ENCODE assay signal across 1 fruit fly cellular context in genomic region chr2L:18482170-18482569, dm6.
TF ChIP-seq lines count a peak whose summit lies in the region.

No protein-coding gene starts in this region.

TF ChIP-seq in whole organism, embryonic, 481 proteins besides CTCF, POLR2A, EP300 and RAD21 (continued from another document and continues in another):
- TF ChIP-seq pita (GFP tag; optimal IDR thresholded peaks at IDR 0.05; lab: Kevin White, UChicago) (no peak), Lpt (GFP tag; optimal IDR thresholded peaks at IDR 0.05; lab: Kevin White, UChicago) (no peak), CG12155 (GFP tag; optimal IDR thresholded peaks at IDR 0.05; lab: Kevin White, UChicago) (no peak), amos (GFP tag; IDR thresholded peaks at IDR 0.05; lab: Robert Waterston, UW; ENCODE audit: partially characterized antibody) (no peak), CG9932 (GFP tag; IDR thresholded peaks at IDR 0.05; lab: Robert Waterston, UW) (no peak), CG2116 (GFP tag; optimal IDR thresholded peaks at IDR 0.05; lab: Kevin White, UChicago) (no peak), CG1792 (GFP tag; optimal IDR thresholded peaks at IDR 0.05; lab: Kevin White, UChicago) (no peak), gro (GFP tag; optimal IDR thresholded peaks at IDR 0.05; lab: Kevin White, UChicago) (no peak), CG7556 (GFP tag; optimal IDR thresholded peaks at IDR 0.05; lab: Kevin White, UChicago) (no peak), ewg (GFP tag; optimal IDR thresholded peaks at IDR 0.05; lab: Kevin White, UChicago) (no peak), Deaf1 (tag; optimal IDR thresholded peaks at IDR 0.05; lab: Kevin White, UChicago) (no peak), CG6854 (GFP tag; optimal IDR thresholded peaks at IDR 0.05; lab: Kevin White, UChicago) (no peak), run (tag; optimal IDR thresholded peaks at IDR 0.05; lab: Kevin White, UChicago) (no peak), CG15479 (GFP tag; optimal IDR thresholded peaks at IDR 0.05; lab: Kevin White, UChicago) (no peak), CG9876 (GFP tag; optimal IDR thresholded peaks at IDR 0.05; lab: Kevin White, UChicago) (no peak), seq (GFP tag; IDR thresholded peaks at IDR 0.05; lab: Robert Waterston, UW) (no peak), CG11504 (tag; optimal IDR thresholded peaks at IDR 0.05; lab: Kevin White, UChicago) (peak; percentile 45), CG6765 (GFP tag; optimal IDR thresholded peaks at IDR 0.05; lab: Kevin White, UChicago) (no peak), Bteb2 (GFP tag; optimal IDR thresholded peaks at IDR 0.05; lab: Kevin White, UChicago) (no peak), CG10147 (GFP tag; optimal IDR thresholded peaks at IDR 0.05; lab: Kevin White, UChicago) (no peak), peb (GFP tag; IDR thresholded peaks at IDR 0.05; lab: Robert Waterston, UW) (no peak), bcd (GFP tag; optimal IDR thresholded peaks at IDR 0.05; lab: Kevin White, UChicago) (no peak), ase (GFP tag; IDR thresholded peaks at IDR 0.05; lab: Robert Waterston, UW) (no peak), hth (optimal IDR thresholded peaks at IDR 0.05; lab: Kevin White, UChicago) (no peak), CG2202 (tag; optimal IDR thresholded peaks at IDR 0.05; lab: Kevin White, UChicago) (no peak), CG11085 (GFP tag; IDR thresholded peaks at IDR 0.05; lab: Robert Waterston, UW) (no peak), CG18476 (GFP tag; optimal IDR thresholded peaks at IDR 0.05; lab: Kevin White, UChicago) (no peak), crc (GFP tag; optimal IDR thresholded peaks at IDR 0.05; lab: Kevin White, UChicago) (no peak), Drgx (GFP tag; IDR thresholded peaks at IDR 0.05; lab: Robert Waterston, UW) (0 out of 2 replicates have a peak, but pooled peaks have one; percentile 22), dmrt11E (tag; optimal IDR thresholded peaks at IDR 0.05; lab: Kevin White, UChicago) (peak; percentile 19), CG10959 (GFP tag; IDR thresholded peaks at IDR 0.05; lab: Robert Waterston, UW) (no peak), CkIIα-i1 (GFP tag; IDR thresholded peaks at IDR 0.05; lab: Robert Waterston, UW) (no peak), CG12391 (tag; optimal IDR thresholded peaks at IDR 0.05; lab: Kevin White, UChicago) (peak; percentile 18), Hr3 (GFP tag; optimal IDR thresholded peaks at IDR 0.05; lab: Kevin White, UChicago) (no peak), CG9797 (GFP tag; optimal IDR thresholded peaks at IDR 0.05; lab: Kevin White, UChicago) (no peak), fd102C (GFP tag; optimal IDR thresholded peaks at IDR 0.05; lab: Kevin White, UChicago) (no peak), GATAe (GFP tag; conservative IDR thresholded peaks at IDR 0.05; lab: Robert Waterston, UW) (no peak), Trl (optimal IDR thresholded peaks at IDR 0.05; lab: Kevin White, UChicago) (no peak), Trl (GFP tag; optimal IDR thresholded peaks at IDR 0.05; lab: Kevin White, UChicago) (no peak), CG42726 (GFP tag; IDR thresholded peaks at IDR 0.05; lab: Robert Waterston, UW; ENCODE audit: partially characterized antibody) (no peak), cwo (GFP tag; optimal IDR thresholded peaks at IDR 0.05; lab: Kevin White, UChicago) (no peak), inv (GFP tag; IDR thresholded peaks at IDR 0.05; lab: Robert Waterston, UW; ENCODE audit: partially characterized antibody) (no peak), Gsc (GFP tag; IDR thresholded peaks at IDR 0.05; lab: Robert Waterston, UW) (no peak), CG11723 (GFP tag; optimal IDR thresholded peaks at IDR 0.05; lab: Kevin White, UChicago) (no peak), corto (GFP tag; optimal IDR thresholded peaks at IDR 0.05; lab: Kevin White, UChicago) (no peak), onecut (GFP tag; IDR thresholded peaks at IDR 0.05; lab: Robert Waterston, UW) (no peak), fu2 (GFP tag; optimal IDR thresholded peaks at IDR 0.05; lab: Kevin White, UChicago) (no peak), Xrp1 (GFP tag; IDR thresholded peaks at IDR 0.05; lab: Robert Waterston, UW) (peak; percentile 27; the same call in 1 of the 2 replicates), Mrtf (GFP tag; IDR thresholded peaks at IDR 0.05; lab: Robert Waterston, UW) (no peak), MESR4 (GFP tag; optimal IDR thresholded peaks at IDR 0.05; lab: Kevin White, UChicago) (no peak), CG32532 (GFP tag; IDR thresholded peaks at IDR 0.05; lab: Robert Waterston, UW) (no peak), kay (GFP tag; optimal IDR thresholded peaks at IDR 0.05; lab: Kevin White, UChicago) (no peak), Antp (GFP tag; optimal IDR thresholded peaks at IDR 0.05; lab: Kevin White, UChicago) (no peak), NC2β (GFP tag; optimal IDR thresholded peaks at IDR 0.05; lab: Kevin White, UChicago) (no peak), Dip3 (GFP tag; optimal IDR thresholded peaks at IDR 0.05; lab: Kevin White, UChicago) (no peak), hkb (optimal IDR thresholded peaks at IDR 0.05; lab: Kevin White, UChicago) (no peak), hkb (GFP tag; IDR thresholded peaks at IDR 0.05; lab: Robert Waterston, UW) (no peak), CG7987 (GFP tag; optimal IDR thresholded peaks at IDR 0.05; lab: Kevin White, UChicago) (no peak), pum (GFP tag; optimal IDR thresholded peaks at IDR 0.05; lab: Kevin White, UChicago) (no peak), Sox100B (GFP tag; optimal IDR thresholded peaks at IDR 0.05; lab: Kevin White, UChicago) (no peak), crol (GFP tag; IDR thresholded peaks at IDR 0.05; lab: Robert Waterston, UW) (no peak), grau (tag; optimal IDR thresholded peaks at IDR 0.05; lab: Kevin White, UChicago) (peak; percentile 14), CG10431 (GFP tag; optimal IDR thresholded peaks at IDR 0.05; lab: Kevin White, UChicago) (no peak), CG14710 (tag; optimal IDR thresholded peaks at IDR 0.05; lab: Kevin White, UChicago) (peak; percentile 36), CG18262 (tag; optimal IDR thresholded peaks at IDR 0.05; lab: Kevin White, UChicago) (peak; percentile 72), CG30403 (GFP tag; optimal IDR thresholded peaks at IDR 0.05; lab: Kevin White, UChicago) (no peak), lola (GFP tag; optimal IDR thresholded peaks at IDR 0.05; lab: Kevin White, UChicago) (peak in 1 of 3 experiments; percentile 36), sr (GFP tag; IDR thresholded peaks at IDR 0.05; lab: Robert Waterston, UW) (no peak), Ptx1 (GFP tag; IDR thresholded peaks at IDR 0.05; lab: Robert Waterston, UW) (no peak), sna (GFP tag; IDR thresholded peaks at IDR 0.05; lab: Robert Waterston, UW; ENCODE audit: partially characterized antibody) (no peak), CG13624 (GFP tag; optimal IDR thresholded peaks at IDR 0.05; lab: Kevin White, UChicago) (no peak), tin (GFP tag; optimal IDR thresholded peaks at IDR 0.05; lab: Kevin White, UChicago) (no peak), dimm (GFP tag; IDR thresholded peaks at IDR 0.05; lab: Robert Waterston, UW) (no peak), CG2199 (GFP tag; IDR thresholded peaks at IDR 0.05; lab: Robert Waterston, UW) (no peak), zen2 (GFP tag; IDR thresholded peaks at IDR 0.05; lab: Robert Waterston, UW; ENCODE audit: partially characterized antibody) (no peak), Aef1 (GFP tag; IDR thresholded peaks at IDR 0.05; lab: Robert Waterston, UW) (no peak), CG10979 (tag; optimal IDR thresholded peaks at IDR 0.05; lab: Kevin White, UChicago) (peak; percentile 53), CG17359 (tag; optimal IDR thresholded peaks at IDR 0.05; lab: Kevin White, UChicago) (no peak), bowl (GFP tag; IDR thresholded peaks at IDR 0.05; lab: Robert Waterston, UW) (no peak), slp2 (GFP tag; optimal IDR thresholded peaks at IDR 0.05; lab: Kevin White, UChicago) (no peak), CG17186 (GFP tag; optimal IDR thresholded peaks at IDR 0.05; lab: Kevin White, UChicago) (no peak), CG1529 (GFP tag; optimal IDR thresholded peaks at IDR 0.05; lab: Kevin White, UChicago) (no peak), pros (GFP tag; optimal IDR thresholded peaks at IDR 0.05; lab: Kevin White, UChicago) (no peak), tup (GFP tag; optimal IDR thresholded peaks at IDR 0.05; lab: Kevin White, UChicago) (no peak), CG13894 (tag; optimal IDR thresholded peaks at IDR 0.05; lab: Kevin White, UChicago) (no peak), CG15269 (tag; optimal IDR thresholded peaks at IDR 0.05; lab: Kevin White, UChicago) (no peak), CG9437 (GFP tag; optimal IDR thresholded peaks at IDR 0.05; lab: Kevin White, UChicago) (no peak), dan (GFP tag; IDR thresholded peaks at IDR 0.05; lab: Robert Waterston, UW) (no peak), nom (GFP tag; optimal IDR thresholded peaks at IDR 0.05; lab: Kevin White, UChicago) (peak; percentile 2), CG8478 (optimal IDR thresholded peaks at IDR 0.05; lab: Kevin White, UChicago) (no peak), Fer2 (tag; optimal IDR thresholded peaks at IDR 0.05; lab: Kevin White, UChicago) (no peak), CG34376 (GFP tag; optimal IDR thresholded peaks at IDR 0.05; lab: Kevin White, UChicago) (no peak), gem (tag; optimal IDR thresholded peaks at IDR 0.05; lab: Kevin White, UChicago) (peak; percentile 58), CoRest (tag; optimal IDR thresholded peaks at IDR 0.05; lab: Kevin White, UChicago) (peak; percentile 14), gt (GFP tag; IDR thresholded peaks at IDR 0.05; lab: Robert Waterston, UW) (no peak), HmgZ (tag; optimal IDR thresholded peaks at IDR 0.05; lab: Kevin White, UChicago) (no peak), cato (GFP tag; optimal IDR thresholded peaks at IDR 0.05; lab: Kevin White, UChicago; ENCODE audit: borderline replicate concordance) (no peak), CG10321 (GFP tag; IDR thresholded peaks at IDR 0.05; lab: Robert Waterston, UW) (no peak), odd (GFP tag; optimal IDR thresholded peaks at IDR 0.05; lab: Kevin White, UChicago) (no peak), dysf (GFP tag; IDR thresholded peaks at IDR 0.05; lab: Robert Waterston, UW) (no peak), z (GFP tag; IDR thresholded peaks at IDR 0.05; lab: Robert Waterston, UW) (no peak), ken (GFP tag; IDR thresholded peaks at IDR 0.05; lab: Robert Waterston, UW) (no peak), dpn (GFP tag; optimal IDR thresholded peaks at IDR 0.05; lab: Kevin White, UChicago) (no peak), sens-2 (GFP tag; IDR thresholded peaks at IDR 0.05; lab: Robert Waterston, UW) (no peak), HLH4C (GFP tag; IDR thresholded peaks at IDR 0.05; lab: Robert Waterston, UW; ENCODE audit: partially characterized antibody) (no peak), Mad (GFP tag; optimal IDR thresholded peaks at IDR 0.05; lab: Kevin White, UChicago) (no peak), prd (optimal IDR thresholded peaks at IDR 0.05; lab: Kevin White, UChicago) (no peak), prd (GFP tag; IDR thresholded peaks at IDR 0.05; lab: Robert Waterston, UW) (no peak), bbx (GFP tag; IDR thresholded peaks at IDR 0.05; lab: Robert Waterston, UW; ENCODE audit: partially characterized antibody) (no peak), CG31388 (GFP tag; optimal IDR thresholded peaks at IDR 0.05; lab: Kevin White, UChicago) (no peak), CG9609 (GFP tag; optimal IDR thresholded peaks at IDR 0.05; lab: Kevin White, UChicago) (no peak), CG33557 (GFP tag; optimal IDR thresholded peaks at IDR 0.05; lab: Kevin White, UChicago) (no peak), CG2678 (tag; optimal IDR thresholded peaks at IDR 0.05; lab: Kevin White, UChicago) (no peak), CG14965 (GFP tag; optimal IDR thresholded peaks at IDR 0.05; lab: Kevin White, UChicago; ENCODE audit: borderline replicate concordance) (no peak), CG7372 (GFP tag; IDR thresholded peaks at IDR 0.05; lab: Robert Waterston, UW) (no peak), Pdp1 (GFP tag; optimal IDR thresholded peaks at IDR 0.05; lab: Kevin White, UChicago) (no peak), CG17829 (tag; optimal IDR thresholded peaks at IDR 0.05; lab: Kevin White, UChicago) (peak; percentile 5), Eip74EF (GFP tag; optimal IDR thresholded peaks at IDR 0.05; lab: Kevin White, UChicago) (no peak), CG10462 (GFP tag; optimal IDR thresholded peaks at IDR 0.05; lab: Kevin White, UChicago) (no peak), row (GFP tag; IDR thresholded peaks at IDR 0.05; lab: Robert Waterston, UW) (no peak), CG10274 (GFP tag; optimal IDR thresholded peaks at IDR 0.05; lab: Kevin White, UChicago) (no peak), gfzf (GFP tag; optimal IDR thresholded peaks at IDR 0.05; lab: Kevin White, UChicago) (no peak), jing (GFP tag; optimal IDR thresholded peaks at IDR 0.05; lab: Kevin White, UChicago) (no peak), Hey (tag; optimal IDR thresholded peaks at IDR 0.05; lab: Kevin White, UChicago) (no peak), CG10543 (GFP tag; optimal IDR thresholded peaks at IDR 0.05; lab: Kevin White, UChicago) (no peak), gcm (GFP tag; optimal IDR thresholded peaks at IDR 0.05; lab: Kevin White, UChicago) (no peak), CG11695 (GFP tag; IDR thresholded peaks at IDR 0.05; lab: Robert Waterston, UW) (no peak), CG7745 (tag; optimal IDR thresholded peaks at IDR 0.05; lab: Kevin White, UChicago) (no peak), CG18764 (GFP tag; optimal IDR thresholded peaks at IDR 0.05; lab: Kevin White, UChicago) (no peak), Bdp1 (GFP tag; optimal IDR thresholded peaks at IDR 0.05; lab: Kevin White, UChicago) (no peak), repo (GFP tag; optimal IDR thresholded peaks at IDR 0.05; lab: Kevin White, UChicago) (no peak), chinmo (GFP tag; IDR thresholded peaks at IDR 0.05; lab: Robert Waterston, UW; ENCODE audit: partially characterized antibody) (no peak), CG7839 (tag; optimal IDR thresholded peaks at IDR 0.05; lab: Kevin White, UChicago) (peak; percentile 23), zen (tag; optimal IDR thresholded peaks at IDR 0.05; lab: Kevin White, UChicago) (no peak), CG31441 (GFP tag; IDR thresholded peaks at IDR 0.05; lab: Robert Waterston, UW) (peak; percentile 49; the same call in 1 of the 2 replicates), D19A (tag; optimal IDR thresholded peaks at IDR 0.05; lab: Kevin White, UChicago) (peak; percentile 14), Ada2b (GFP tag; IDR thresholded peaks at IDR 0.05; lab: Robert Waterston, UW) (no peak), fd96Cb (tag; optimal IDR thresholded peaks at IDR 0.05; lab: Kevin White, UChicago) (peak; percentile 37), Ets97D (GFP tag; optimal IDR thresholded peaks at IDR 0.05; lab: Kevin White, UChicago) (no peak), oc (tag; optimal IDR thresholded peaks at IDR 0.05; lab: Kevin White, UChicago) (no peak)
